Worm (Caenorhabditis elegans): ENCODE data around the gene ubc-22.

DNA sequence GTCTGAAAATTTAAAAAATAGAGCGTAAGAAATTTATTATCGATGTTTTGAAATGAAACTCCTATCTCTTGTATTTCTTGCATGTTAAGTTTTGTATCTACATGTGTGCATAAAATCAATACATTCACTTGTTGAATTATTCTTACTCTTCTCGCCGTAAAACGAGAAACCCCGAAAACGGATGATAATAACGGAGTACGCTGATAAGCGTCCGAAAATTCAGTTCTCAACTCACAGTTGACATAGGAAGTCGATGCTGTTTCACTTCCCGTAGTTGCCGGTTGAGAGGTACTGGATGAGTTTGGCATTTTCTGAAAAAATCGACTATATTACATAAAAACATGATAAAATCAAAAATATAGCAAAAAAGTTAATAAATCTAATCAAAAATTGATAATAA lies 33.6 kb downstream of the ubc-22 start, which contains the start of gene sec-15:
- TF ChIP-seq T22C8.4 (GFP tag; IDR thresholded peaks at IDR 0.05), result no peak
- TF ChIP-seq flt-1 (GFP tag; IDR thresholded peaks at IDR 0.05), result no peak
- TF ChIP-seq ztf-29 (GFP tag; IDR thresholded peaks at IDR 0.05), result no peak

Measured in whole organism, midembryonic.